Worm (Caenorhabditis elegans) whole organism, L1 larva: ENCODE measurements around the gene Y75B12B.13.

ENCODE experiments used
- egl-27 ChIP-seq, 2 experiments: fragments of 150-350 bp in 1 of 2; sonication (generic microtip); optimal IDR thresholded peaks; 3 replicates each; lab custom pipeline; 2017 to 2018; ENCODE audit warnings: missing biosample characterization in 2 of 2, missing genetic modification characterization in 2 of 2, missing genetic modification reagents in 2 of 2
- elt-3 ChIP-seq, 6 experiments: fragments of 150-350 bp in 1 of 6; sonication (generic microtip); optimal IDR thresholded peaks; 2 replicates each; lab custom pipeline; 2017 to 2018; ENCODE audit warnings: missing biosample characterization in 6 of 6, missing genetic modification characterization in 6 of 6, inconsistent platforms in 1 of 6
- fos-1 ChIP-seq: fragments of 150-350 bp; optimal IDR thresholded peaks from 2 replicates; lab custom pipeline; 2014; ENCODE audit warnings: missing biosample characterization, missing genetic modification characterization
- jun-1 ChIP-seq: fragments of 150-350 bp; optimal IDR thresholded peaks from 2 replicates; lab custom pipeline; 2014; ENCODE audit warnings: missing biosample characterization, missing genetic modification reagents, missing genetic modification characterization
- nhr-28 ChIP-seq: fragments of 150-350 bp; optimal IDR thresholded peaks from 2 replicates; lab custom pipeline; 2014; ENCODE audit warnings: missing biosample characterization, missing genetic modification characterization
- nhr-77 ChIP-seq: fragments of 150-350 bp; optimal IDR thresholded peaks from 2 replicates; lab custom pipeline; 2014; ENCODE audit warnings: missing biosample characterization, missing genetic modification characterization
- snpc-4 ChIP-seq: fragments of 150-350 bp; optimal IDR thresholded peaks from 2 replicates; lab custom pipeline; 2014; ENCODE audit warnings: missing biosample characterization, missing genetic modification characterization
- unc-62 ChIP-seq: fragments of 150-350 bp; optimal IDR thresholded peaks from 2 replicates; lab custom pipeline; 2014; ENCODE audit warnings: missing biosample characterization, missing genetic modification reagents, missing genetic modification characterization

DNA sequence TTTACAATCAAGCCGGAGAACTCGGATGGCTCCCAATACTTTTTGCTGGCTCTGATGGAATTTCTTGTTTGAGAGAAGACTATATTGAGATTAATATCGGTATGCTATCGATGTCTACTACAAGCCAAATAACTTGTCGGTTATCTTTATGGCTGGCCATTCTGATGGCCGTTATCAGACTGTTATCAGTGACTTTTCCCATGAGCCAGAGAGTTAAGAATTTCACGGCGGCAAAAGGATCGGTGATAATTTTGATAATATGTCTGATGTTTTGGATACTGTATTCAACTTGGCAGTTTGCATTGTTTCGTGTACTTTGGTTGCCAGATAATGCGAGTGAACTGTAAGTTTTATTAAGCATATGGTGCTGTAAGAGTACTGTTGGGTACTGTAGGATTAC is 32.4 kb upstream of the Y75B12B.13 start:
- TF ChIP-seq jun-1 (no peak), nhr-77 (no peak), nhr-28 (tag; lab: Kevin White, UChicago) (no peak), snpc-4 (tag; lab: Kevin White, UChicago) (no peak), elt-3 (tag; optimal IDR thresholded peaks at IDR 0.05; lab: Kevin White, UChicago) (no peak), egl-27 (tag; optimal IDR thresholded peaks at IDR 0.05; lab: Kevin White, UChicago) (no peak), fos-1 (no peak), unc-62 (GFP tag; lab: Kevin White, UChicago) (no peak)
